Fruit fly (Drosophila melanogaster) whole organism, embryonic: ENCODE measurements around the gene Ir87a.

Experiments used
- Atf-2 ChIP-seq: fragments of 200-800 bp; sonication (Bioruptor generic); optimal IDR thresholded peaks from 2 replicates; lab custom pipeline; 2016; ENCODE audit warnings: missing biosample characterization, missing genetic modification characterization
- Awh ChIP-seq: fragments of 200-800 bp; sonication (Bioruptor generic); IDR thresholded peaks from 2 replicates; pipeline ENCODE4, ENCODE4 v1.3.6; 2022; ENCODE audit warnings: missing biosample characterization, missing genetic modification characterization
- CG10147 ChIP-seq: fragments of 200-800 bp; sonication (Bioruptor generic); optimal IDR thresholded peaks from 2 replicates; lab custom pipeline; 2019; ENCODE audit warnings: missing biosample characterization, mild to moderate bottlenecking, missing genetic modification characterization, moderate library complexity
- CG10565 ChIP-seq: fragments of 200-800 bp; sonication (Bioruptor generic); optimal IDR thresholded peaks from 3 replicates; lab custom pipeline; 2016; ENCODE audit warnings: missing biosample characterization, mild to moderate bottlenecking, missing genetic modification characterization
- CG10979 ChIP-seq: fragments of 200-800 bp; sonication (Bioruptor generic); optimal IDR thresholded peaks from 2 replicates; lab custom pipeline; 2018; ENCODE audit warnings: missing biosample characterization, mild to moderate bottlenecking, missing genetic modification characterization, moderate library complexity
- CG12155 ChIP-seq: fragments of 200-800 bp; sonication (Bioruptor generic); optimal IDR thresholded peaks from 3 replicates; lab custom pipeline; 2016; ENCODE audit warnings: missing biosample characterization, missing genetic modification characterization
- CG12391 ChIP-seq: fragments of 200-800 bp; sonication (Bioruptor generic); optimal IDR thresholded peaks from 3 replicates; lab custom pipeline; 2018; ENCODE audit warnings: missing biosample characterization, mild to moderate bottlenecking, missing genetic modification characterization, moderate library complexity
- CG13287 ChIP-seq: fragments of 200-800 bp; sonication (Bioruptor generic); IDR thresholded peaks from 2 replicates; pipeline ENCODE4 v1.3.6; 2022; ENCODE audit warnings: missing biosample characterization, missing genetic modification characterization; ENCODE audit not compliant: partially characterized antibody
- CG14014 ChIP-seq: fragments of 200-800 bp; sonication (Bioruptor generic); IDR thresholded peaks from 2 replicates; pipeline ENCODE4 v1.3.6; 2022; ENCODE audit warnings: missing biosample characterization, missing genetic modification characterization
- CG15073 ChIP-seq: fragments of 200-800 bp; sonication (Bioruptor generic); optimal IDR thresholded peaks from 2 replicates; lab custom pipeline; 2016; ENCODE audit warnings: missing biosample characterization, missing genetic modification characterization
- CG16863 ChIP-seq: fragments of 200-800 bp; sonication (Bioruptor generic); optimal IDR thresholded peaks from 3 replicates; lab custom pipeline; 2016; ENCODE audit warnings: missing biosample characterization, missing genetic modification characterization
- CG17568 ChIP-seq: fragments of 200-800 bp; sonication (Bioruptor generic); optimal IDR thresholded peaks from 2 replicates; lab custom pipeline; 2018; ENCODE audit warnings: missing biosample characterization, mild to moderate bottlenecking, missing genetic modification characterization, moderate library complexity
- CG3163 ChIP-seq: fragments of 200-800 bp; sonication (Bioruptor generic); optimal IDR thresholded peaks from 3 replicates; lab custom pipeline; 2016; ENCODE audit warnings: missing biosample characterization, missing genetic modification characterization
- CG33213 ChIP-seq: fragments of 200-800 bp; sonication (Bioruptor generic); optimal IDR thresholded peaks from 3 replicates; lab custom pipeline; 2016; ENCODE audit warnings: missing biosample characterization, missing genetic modification characterization
- CG34422 ChIP-seq: fragments of 200-800 bp; sonication (Bioruptor generic); IDR thresholded peaks from 3 replicates; pipeline ENCODE4 v1.3.6; 2022; ENCODE audit warnings: missing biosample characterization, missing genetic modification characterization
- CG3726 ChIP-seq: fragments of 200-800 bp; sonication (Bioruptor generic); IDR thresholded peaks from 3 replicates; pipeline ENCODE4, ENCODE4 v1.3.6; 2022; ENCODE audit warnings: missing biosample characterization, missing genetic modification characterization
- CG5245 ChIP-seq: fragments of 200-800 bp; sonication (Bioruptor generic); optimal IDR thresholded peaks from 3 replicates; lab custom pipeline; 2016; ENCODE audit warnings: missing biosample characterization, missing genetic modification characterization
- CG6689 ChIP-seq: fragments of 200-800 bp; sonication (Bioruptor generic); IDR thresholded peaks from 2 replicates; pipeline ENCODE4 v1.3.6; 2022; ENCODE audit warnings: missing biosample characterization, missing genetic modification characterization
- CG7271 ChIP-seq: fragments of 200-800 bp; sonication (Bioruptor generic); optimal IDR thresholded peaks from 2 replicates; lab custom pipeline; 2018; ENCODE audit warnings: missing biosample characterization, mild to moderate bottlenecking, missing genetic modification characterization, moderate library complexity
- CG7963 ChIP-seq: fragments of 200-800 bp; sonication (Bioruptor generic); IDR thresholded peaks from 3 replicates; pipeline ENCODE4 v1.3.6; 2022; ENCODE audit warnings: missing biosample characterization, missing genetic modification characterization; ENCODE audit not compliant: partially characterized antibody
- D19B ChIP-seq: fragments of 200-800 bp; sonication (Bioruptor generic); optimal IDR thresholded peaks from 2 replicates; lab custom pipeline; 2017; ENCODE audit warnings: missing biosample characterization, mild to moderate bottlenecking, missing genetic modification characterization
- Dfd ChIP-seq, 2 experiments: fragments of >200 bp; optimal IDR thresholded peaks; 2 replicates each; lab custom pipeline; 2017; ENCODE audit warnings: missing biosample characterization in 2 of 2, missing genetic modification characterization in 2 of 2
- E2f2 ChIP-seq: fragments of 200-800 bp; sonication (Bioruptor generic); IDR thresholded peaks from 2 replicates; pipeline ENCODE4 v1.3.6; 2022; ENCODE audit warnings: missing biosample characterization, missing genetic modification characterization
- GATAe ChIP-seq: fragments of 200-800 bp; sonication (Bioruptor generic); conservative IDR thresholded peaks from 2 replicates; pipeline ENCODE4 v1.3.6; 2022; ENCODE audit warnings: missing biosample characterization, missing genetic modification characterization
- HHEX ChIP-seq: fragments of 200-800 bp; sonication (Bioruptor generic); optimal IDR thresholded peaks from 3 replicates; lab custom pipeline; 2017; ENCODE audit warnings: missing biosample characterization, mild to moderate bottlenecking, missing genetic modification characterization, missing genetic modification reagents
- HmgD ChIP-seq: fragments of 200-800 bp; sonication (Bioruptor generic); optimal IDR thresholded peaks from 3 replicates; lab custom pipeline; 2016; ENCODE audit warnings: missing biosample characterization, missing genetic modification characterization
- Med ChIP-seq: fragments of 200-800 bp; sonication (Bioruptor generic); peaks from one replicate; lab custom pipeline; 2016; ENCODE audit warnings: missing biosample characterization, missing genetic modification characterization, mild to moderate bottlenecking, inconsistent platforms, moderate library complexity
- NFAT ChIP-seq: fragments of 200-800 bp; sonication (Bioruptor generic); IDR thresholded peaks from 2 replicates; pipeline ENCODE4 v1.3.6; 2022; ENCODE audit warnings: missing biosample characterization, missing genetic modification characterization
- NfI ChIP-seq: fragments of 200-800 bp; sonication (Bioruptor generic); optimal IDR thresholded peaks from 3 replicates; lab custom pipeline; 2018; ENCODE audit warnings: missing biosample characterization, mild to moderate bottlenecking, missing genetic modification characterization, moderate library complexity
- Poxn ChIP-seq: fragments of 200-800 bp; sonication (Bioruptor generic); IDR thresholded peaks from 2 replicates; pipeline ENCODE4 v1.3.6; 2022; ENCODE audit warnings: missing biosample characterization, missing genetic modification characterization
- Sry-δ ChIP-seq: fragments of 200-800 bp; sonication (Bioruptor generic); optimal IDR thresholded peaks from 2 replicates; lab custom pipeline; 2016; ENCODE audit warnings: missing biosample characterization, missing genetic modification characterization
- Vsx1 ChIP-seq: fragments of 200-800 bp; sonication (Bioruptor generic); optimal IDR thresholded peaks from 2 replicates; lab custom pipeline; 2017; ENCODE audit warnings: missing biosample characterization, mild to moderate bottlenecking, missing genetic modification characterization, missing genetic modification reagents
- cas ChIP-seq: fragments of 200-800 bp; sonication (Bioruptor generic); IDR thresholded peaks from 2 replicates; pipeline ENCODE4 v1.3.6; 2022; ENCODE audit warnings: missing biosample characterization, missing genetic modification characterization
- emc ChIP-seq: fragments of 200-800 bp; sonication (Bioruptor generic); optimal IDR thresholded peaks from 2 replicates; lab custom pipeline; 2016; ENCODE audit warnings: missing biosample characterization, missing genetic modification characterization
- eyg ChIP-seq: fragments of 200-800 bp; sonication (Bioruptor generic); optimal IDR thresholded peaks from 3 replicates; lab custom pipeline; 2016; ENCODE audit warnings: missing biosample characterization, missing genetic modification characterization
- fd64A ChIP-seq: fragments of 200-800 bp; sonication (Bioruptor generic); optimal IDR thresholded peaks from 3 replicates; lab custom pipeline; 2018; ENCODE audit warnings: missing biosample characterization, mild to moderate bottlenecking, missing genetic modification characterization
- fu2 ChIP-seq: fragments of 200-800 bp; sonication (Bioruptor generic); optimal IDR thresholded peaks from 2 replicates; lab custom pipeline; 2016; ENCODE audit warnings: missing biosample characterization, missing genetic modification characterization
- gfzf ChIP-seq: fragments of 200-800 bp; sonication (Bioruptor generic); optimal IDR thresholded peaks from 2 replicates; lab custom pipeline; 2016; ENCODE audit warnings: missing biosample characterization, mild to moderate bottlenecking, missing genetic modification characterization, moderate library complexity
- gsb ChIP-seq: fragments of 200-800 bp; sonication (Bioruptor generic); IDR thresholded peaks from 2 replicates; pipeline ENCODE4 v1.3.6; 2022; ENCODE audit warnings: missing biosample characterization, missing genetic modification characterization
- lab ChIP-seq: fragments of 200-800 bp; sonication (Bioruptor generic); optimal IDR thresholded peaks from 3 replicates; lab custom pipeline; 2017; ENCODE audit warnings: missing biosample characterization, missing genetic modification characterization, mild to moderate bottlenecking, moderate library complexity, missing genetic modification reagents
- lmd ChIP-seq: fragments of 200-800 bp; sonication (Bioruptor generic); IDR thresholded peaks from 2 replicates; pipeline ENCODE4 v1.3.6; 2022; ENCODE audit warnings: missing biosample characterization, missing genetic modification characterization
- maf-S ChIP-seq: fragments of 200-800 bp; sonication (Bioruptor generic); optimal IDR thresholded peaks from 2 replicates; lab custom pipeline; 2016; ENCODE audit warnings: missing biosample characterization, missing genetic modification characterization
- otp ChIP-seq: fragments of 200-800 bp; sonication (Bioruptor generic); IDR thresholded peaks from 3 replicates; pipeline ENCODE4, ENCODE4 v1.3.6; 2022; ENCODE audit warnings: missing biosample characterization, missing genetic modification characterization
- sc ChIP-seq, 3 experiments: fragments of >200 bp in 2 of 3; fragments of 200-800 bp in 1 of 3; sonication (Bioruptor generic) in 1 of 3; optimal IDR thresholded peaks; 2 replicates in 2 of 3; 3 replicates in 1 of 3; lab custom pipeline; 2017; ENCODE audit warnings: mild to moderate bottlenecking in 1 of 3, missing biosample characterization in 1 of 3, missing genetic modification characterization in 1 of 3, missing genetic modification reagents in 1 of 3
- sisA ChIP-seq: fragments of 200-800 bp; sonication (Bioruptor generic); IDR thresholded peaks from 2 replicates; pipeline ENCODE4 v1.3.6; 2022; ENCODE audit warnings: missing biosample characterization, missing genetic modification characterization
- ssp ChIP-seq: fragments of 200-800 bp; sonication (Bioruptor generic); IDR thresholded peaks from 2 replicates; pipeline ENCODE4 v1.3.6; 2022; ENCODE audit warnings: missing biosample characterization, missing genetic modification characterization
- trh ChIP-seq: fragments of 200-800 bp; sonication (Bioruptor generic); optimal IDR thresholded peaks from 2 replicates; lab custom pipeline; 2016; ENCODE audit warnings: missing biosample characterization, missing genetic modification characterization
- unpg ChIP-seq: fragments of 200-800 bp; sonication (Bioruptor generic); optimal IDR thresholded peaks from 3 replicates; lab custom pipeline; 2018; ENCODE audit warnings: missing biosample characterization, mild to moderate bottlenecking, missing genetic modification characterization, moderate library complexity
- vvl ChIP-seq: fragments of 200-800 bp; sonication (Bioruptor generic); IDR thresholded peaks from 2 replicates; pipeline ENCODE4 v1.3.6; 2022; ENCODE audit warnings: missing biosample characterization, missing genetic modification characterization

The Ir87a gene

DNA sequence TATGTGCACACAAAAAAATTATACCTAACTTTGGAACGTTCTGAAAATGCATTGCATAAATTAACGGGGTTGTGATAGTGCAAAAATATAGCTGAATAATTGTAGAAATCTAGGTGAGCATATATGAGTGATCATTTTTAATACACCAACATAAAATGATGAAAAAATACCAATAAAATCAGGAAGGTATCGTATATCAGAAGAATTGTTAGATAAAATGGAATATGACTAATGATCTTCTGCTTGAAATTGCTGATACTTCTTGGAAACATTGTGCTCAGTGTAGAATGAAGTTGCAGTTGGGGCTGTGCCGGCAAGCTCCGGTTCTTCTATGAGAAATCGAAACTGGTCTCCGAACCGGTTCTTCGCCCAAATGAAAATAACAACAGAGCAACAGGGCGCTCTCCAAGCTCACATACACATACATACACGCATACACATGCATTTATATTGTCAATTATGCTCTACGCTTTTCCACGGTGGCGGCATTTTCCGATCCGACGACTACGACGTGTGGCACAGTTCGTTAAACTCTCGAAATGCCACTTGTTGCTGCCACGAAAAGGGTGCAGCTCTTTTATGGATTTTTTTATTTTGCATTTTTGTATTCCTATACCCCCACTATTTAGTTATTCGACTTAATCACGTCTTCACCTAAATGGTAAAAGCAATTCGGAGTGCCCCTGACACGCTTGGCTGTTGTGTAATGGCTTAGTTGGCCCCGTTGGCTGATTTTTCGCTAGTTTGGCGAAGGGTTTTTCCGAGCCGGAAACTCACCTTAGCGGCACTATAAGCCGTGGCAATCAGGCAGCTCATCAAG lies 19.0 kb upstream of the Ir87a start (continued):
- TF ChIP-seq CG3726 (GFP tag; lab: Robert Waterston, UW) (peak; percentile 80; the same call in 2 of the 3 replicates), CG34422 (peak; percentile 85), CG10565 (GFP tag; lab: Kevin White, UChicago) (peak; percentile 57), CG13287 (GFP tag; lab: Robert Waterston, UW) (no peak), fu2 (GFP tag; lab: Kevin White, UChicago) (peak; percentile 85), CG10979 (tag; lab: Kevin White, UChicago) (peak; percentile 93), CG12155 (GFP tag; lab: Kevin White, UChicago) (peak; percentile 85), CG10147 (GFP tag; lab: Kevin White, UChicago) (peak; percentile 80), fd64A (GFP tag; lab: Kevin White, UChicago) (peak; percentile 60), CG12391 (tag; lab: Kevin White, UChicago) (peak; percentile 95), CG17568 (peak; percentile 85), CG5245 (GFP tag; lab: Kevin White, UChicago) (peak; percentile 61), otp (GFP tag; lab: Robert Waterston, UW) (peak; percentile 72), unpg (GFP tag; lab: Kevin White, UChicago) (peak; percentile 92), Vsx1 (GFP tag; lab: Kevin White, UChicago) (peak; percentile 81), lmd (GFP tag; lab: Robert Waterston, UW) (peak; percentile 90), gfzf (GFP tag; lab: Kevin White, UChicago) (no peak), cas (GFP tag; lab: Robert Waterston, UW) (0 out of 2 replicates have a peak, but pooled peaks have one; percentile 41), gsb (GFP tag; lab: Robert Waterston, UW) (peak; percentile 68), CG6689 (peak; percentile 90), ssp (GFP tag; lab: Robert Waterston, UW) (peak; percentile 68), Dfd (GFP tag; optimal IDR thresholded peaks at IDR 0.05; lab: Kevin White, UChicago) (no peak), NFAT (GFP tag; lab: Robert Waterston, UW) (peak; percentile 58), CG16863 (GFP tag; lab: Kevin White, UChicago) (peak; percentile 90), Med (GFP tag; lab: Kevin White, UChicago) (peak; percentile 98), eyg (peak; percentile 76), CG7271 (peak; percentile 43), GATAe (GFP tag; lab: Robert Waterston, UW) (no peak; the same call in 1 of the 2 replicates), Sry-δ (peak; percentile 29), lab (GFP tag; lab: Kevin White, UChicago) (peak; percentile 88), CG14014 (GFP tag; lab: Robert Waterston, UW) (peak; percentile 74; the same call in 1 of the 2 replicates), emc (GFP tag; lab: Kevin White, UChicago) (peak; percentile 31), sisA (peak; percentile 81), sc (optimal IDR thresholded peaks at IDR 0.05; lab: Kevin White, UChicago) (no peak), sc (GFP tag; optimal IDR thresholded peaks at IDR 0.05; lab: Kevin White, UChicago) (peak; percentile 90), E2f2 (peak; percentile 68), CG3163 (GFP tag; lab: Kevin White, UChicago) (peak; percentile 71), HHEX (GFP tag; lab: Kevin White, UChicago) (peak; percentile 84), CG7963 (GFP tag; lab: Robert Waterston, UW) (no peak), Awh (GFP tag; lab: Robert Waterston, UW) (peak; percentile 74), CG33213 (GFP tag; lab: Kevin White, UChicago) (peak; percentile 65), trh (GFP tag; lab: Kevin White, UChicago) (peak; percentile 77), vvl (GFP tag; lab: Robert Waterston, UW) (peak; percentile 89), CG15073 (GFP tag; lab: Kevin White, UChicago) (peak; percentile 64), HmgD (no peak), D19B (peak; percentile 71), Atf-2 (GFP tag; lab: Kevin White, UChicago) (peak; percentile 91), Poxn (GFP tag; lab: Robert Waterston, UW) (peak; percentile 39; the same call in 1 of the 2 replicates), NfI (GFP tag; lab: Kevin White, UChicago) (peak; percentile 90), maf-S (GFP tag; lab: Kevin White, UChicago) (peak; percentile 84)
